Fruit fly (Drosophila melanogaster) S2 (cell line): ENCODE results near the gene TfIIEbeta.
A peak's percentile ranks its signal among the peaks of the same experiment; 100 is the strongest.

ENCODE experiments used
- CG8478 ChIP-seq: fragments of >200 bp; optimal IDR thresholded peaks from 2 replicates; lab custom pipeline; 2018
- CTCF ChIP-seq, 2 experiments: fragments of >200 bp; optimal IDR thresholded peaks; 2 replicates each; lab custom pipeline; 2018

TfIIEbeta gene

dm6 chr3L:4286784-4287183, at the start of gene TfIIEbeta:
Gene TfIIEbeta (plus strand): TSS chr3L:4287038.
- TF ChIP-seq CG8478 (lab: Kevin White, UChicago) (no peak), CTCF (optimal IDR thresholded peaks at IDR 0.05; lab: Kevin White, UChicago) (no peak)

dm6 chr3L:4238195-4238594, 48.6 kb upstream of the TfIIEbeta start:
- TF ChIP-seq CTCF (optimal IDR thresholded peaks at IDR 0.05; lab: Kevin White, UChicago) (no peak), CG8478 (lab: Kevin White, UChicago) (no peak)

- TF ChIP-seq CG8478 (lab: Kevin White, UChicago) (no peak), CTCF (optimal IDR thresholded peaks at IDR 0.05; lab: Kevin White, UChicago) (peak; percentile 89 to 94)
Observed at dm6 chr3L:4239442-4240322, 47.2 kb upstream of the TfIIEbeta start, which contains the start of gene Sqor. Gene Sqor (plus strand): TSS chr3L:4240173.

- no peak for TF ChIP-seq CG8478 (lab: Kevin White, UChicago)
- no peak for TF ChIP-seq CTCF (optimal IDR thresholded peaks at IDR 0.05; lab: Kevin White, UChicago)
Observed at dm6 chr3L:4242428-4242827, 44.4 kb upstream of the TfIIEbeta start, which contains the start of gene pav. Gene pav (plus strand): TSS chr3L:4242734.

dm6 chr3L:4252121-4252861, 34.5 kb upstream of the TfIIEbeta start:
- TF ChIP-seq CTCF (optimal IDR thresholded peaks at IDR 0.05; lab: Kevin White, UChicago) (no peak), CG8478 (lab: Kevin White, UChicago) (no peak)

- TF ChIP-seq CG8478 (lab: Kevin White, UChicago) (no peak), CTCF (optimal IDR thresholded peaks at IDR 0.05; lab: Kevin White, UChicago) (no peak)
Observed at dm6 chr3L:4252862-4253610, 33.8 kb upstream of the TfIIEbeta start.

- no peak for TF ChIP-seq CG8478 (lab: Kevin White, UChicago)
- TF ChIP-seq CTCF (optimal IDR thresholded peaks at IDR 0.05; lab: Kevin White, UChicago), result no peak
Observed at dm6 chr3L:4253611-4254300, 33.1 kb upstream of the TfIIEbeta start.

dm6 chr3L:4254301-4254834, 32.5 kb upstream of the TfIIEbeta start, which contains the start of the genes ago and CG1265:
Gene ago (minus strand): TSS chr3L:4254306.
Gene CG1265 (plus strand): TSS chr3L:4254776.
- no peak for TF ChIP-seq CTCF (optimal IDR thresholded peaks at IDR 0.05; lab: Kevin White, UChicago)
- no peak for TF ChIP-seq CG8478 (lab: Kevin White, UChicago)

- TF ChIP-seq CTCF (optimal IDR thresholded peaks at IDR 0.05; lab: Kevin White, UChicago) (peak in 1 of 2 experiments; percentile 2), CG8478 (lab: Kevin White, UChicago) (no peak)
Observed at dm6 chr3L:4259102-4259558, 27.7 kb upstream of the TfIIEbeta start, which contains the start of the genes CG15011 and CG1309. Gene CG15011 (minus strand): TSS chr3L:4259152. Gene CG1309 (plus strand): TSS chr3L:4259430.

- TF ChIP-seq CG8478 (lab: Kevin White, UChicago) (no peak), CTCF (optimal IDR thresholded peaks at IDR 0.05; lab: Kevin White, UChicago) (no peak)
Observed at dm6 chr3L:4261177-4261576, 25.7 kb upstream of the TfIIEbeta start.

dm6 chr3L:4262384-4262783, 24.5 kb upstream of the TfIIEbeta start, which contains the start of the genes CG11586 and VhaM9.7-a:
Gene CG11586 (minus strand): TSS chr3L:4262470.
Gene VhaM9.7-a (plus strand): TSS chr3L:4262705.
- TF ChIP-seq CTCF (optimal IDR thresholded peaks at IDR 0.05; lab: Kevin White, UChicago) (no peak), CG8478 (lab: Kevin White, UChicago) (no peak)

- TF ChIP-seq CG8478 (lab: Kevin White, UChicago) (no peak), CTCF (optimal IDR thresholded peaks at IDR 0.05; lab: Kevin White, UChicago) (no peak)
Observed at dm6 chr3L:4263502-4263901, 23.3 kb upstream of the TfIIEbeta start, which contains the start of gene CG1273. Gene CG1273 (plus strand): TSS chr3L:4263719.

dm6 chr3L:4264963-4265362, 21.9 kb upstream of the TfIIEbeta start:
- TF ChIP-seq CG8478 (lab: Kevin White, UChicago) (no peak), CTCF (optimal IDR thresholded peaks at IDR 0.05; lab: Kevin White, UChicago) (no peak)
